Worm (Caenorhabditis elegans): Measurements from ENCODE around the gene R102.4.
"Not testable (repeated sequence)": the region's sequence is repeated elsewhere in the genome, so short reads cannot be mapped to it uniquely, and the experiment has no call there.

ce11 chrIV:10654047-10654446, 41.1 kb downstream of the R102.4 start, which contains the start of gene glb-19:
- not testable (repeated sequence) for TF ChIP-seq pqm-1, ceh-82 (tag; optimal IDR thresholded peaks at IDR 0.05)

Measured in whole organism, L4 larva.